Worm (Caenorhabditis elegans) whole organism, young adult: Measurements from ENCODE around the gene dod-19.

Experiments used
- aptf-3 ChIP-seq: fragments of 200-800 bp; sonication (Bioruptor generic); IDR thresholded peaks from 2 replicates; pipeline ENCODE4 v1.3.6; 2022; ENCODE audit warnings: missing genetic modification characterization, missing compliant biosample characterization
- bed-1 ChIP-seq: fragments of 200-800 bp; sonication (Bioruptor generic); IDR thresholded peaks from 2 replicates; pipeline ENCODE4 v1.3.6; 2022; ENCODE audit warnings: missing genetic modification reagents, missing genetic modification characterization, missing compliant biosample characterization
- dpff-1 ChIP-seq: sonication (generic microtip); optimal IDR thresholded peaks from 2 replicates; lab custom pipeline; 2017; ENCODE audit warnings: mild to moderate bottlenecking, missing genetic modification characterization, missing compliant biosample characterization
- hmg-20 ChIP-seq: fragments of 200-800 bp; sonication (Bioruptor generic); IDR thresholded peaks from 2 replicates; pipeline ENCODE4 v1.3.6; 2022; ENCODE audit warnings: missing genetic modification reagents, missing genetic modification characterization, missing compliant biosample characterization
- nhr-179 ChIP-seq: sonication (generic microtip); optimal IDR thresholded peaks from 2 replicates; lab custom pipeline; 2016; ENCODE audit warnings: mild to moderate bottlenecking, missing genetic modification characterization, missing compliant biosample characterization
- nhr-80 ChIP-seq: sonication (generic microtip); optimal IDR thresholded peaks from 2 replicates; lab custom pipeline; 2016; ENCODE audit warnings: missing genetic modification characterization, missing compliant biosample characterization
- unc-130 ChIP-seq: sonication (generic microtip); optimal IDR thresholded peaks from 2 replicates; lab custom pipeline; 2016; ENCODE audit warnings: missing genetic modification reagents, missing genetic modification characterization, missing compliant biosample characterization
- ztf-6 ChIP-seq: fragments of 200-800 bp; sonication (Bioruptor generic); IDR thresholded peaks from 2 replicates; pipeline ENCODE4 v1.3.6; 2022; ENCODE audit warnings: missing genetic modification reagents, missing genetic modification characterization, missing compliant biosample characterization

ce11 chrV:424140-424539, 9.6 kb upstream of the dod-19 start, which contains the start of gene B0554.5:
- no peak for TF ChIP-seq unc-130 (GFP tag; lab: Kevin White, UChicago)
- no peak for TF ChIP-seq dpff-1 (tag; lab: Kevin White, UChicago)
- no peak for TF ChIP-seq nhr-80 (tag; lab: Kevin White, UChicago)
- TF ChIP-seq hmg-20 (GFP tag; lab: Robert Waterston, UW), result no peak
- no peak for TF ChIP-seq bed-1 (GFP tag; lab: Robert Waterston, UW)
- no peak for TF ChIP-seq nhr-179 (tag; lab: Kevin White, UChicago)
- no peak for TF ChIP-seq ztf-6 (GFP tag; lab: Robert Waterston, UW)
- no peak for TF ChIP-seq aptf-3
